Worm (Caenorhabditis elegans): ENCODE measurements around the gene W08E12.8.
"Not testable (repeated sequence)": the region's sequence is repeated elsewhere in the genome, so short reads cannot be mapped to it uniquely, and the experiment has no call there.

W08E12.8 gene

ce11 chrIV:3302058-3302457 is 9.9 kb downstream of the W08E12.8 start, which contains the start of gene W08E12.4:
Gene W08E12.4 (plus strand): TSS chrIV:3302358.
- 0 out of 2 replicates have a peak, but pooled peaks have one; percentile 7 for TF ChIP-seq set-16 (GFP tag; IDR thresholded peaks at IDR 0.05)

DNA sequence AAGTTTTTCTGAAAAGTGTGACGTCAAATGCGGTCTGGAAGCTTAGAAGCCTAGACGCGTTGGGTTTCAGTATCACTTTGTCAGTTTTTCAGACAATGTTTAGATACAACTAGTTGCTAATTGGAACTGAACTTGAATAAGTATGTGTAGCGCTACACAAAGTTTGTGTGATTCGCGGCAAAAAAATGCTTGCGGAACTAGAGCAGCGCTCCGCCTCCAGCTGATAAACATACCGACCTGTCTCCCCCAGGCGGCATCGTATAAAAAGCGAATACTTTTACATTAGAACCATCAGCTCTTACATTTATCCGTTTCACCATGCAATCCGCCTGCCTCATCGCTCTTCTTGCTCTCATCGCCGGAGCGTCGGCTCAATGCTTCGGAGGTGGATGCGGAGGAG is 11.5 kb downstream of the W08E12.8 start, which contains the start of gene idpp-12:
TSS of gene idpp-12 (plus strand) at position 301 of the 400 bp plus-strand sequence.
- not testable (repeated sequence) for TF ChIP-seq nhr-42 (GFP tag; IDR thresholded peaks at IDR 0.05); attf-4 (tag; optimal IDR thresholded peaks at IDR 0.05); lsy-2 (tag; optimal IDR thresholded peaks at IDR 0.05)

DNA sequence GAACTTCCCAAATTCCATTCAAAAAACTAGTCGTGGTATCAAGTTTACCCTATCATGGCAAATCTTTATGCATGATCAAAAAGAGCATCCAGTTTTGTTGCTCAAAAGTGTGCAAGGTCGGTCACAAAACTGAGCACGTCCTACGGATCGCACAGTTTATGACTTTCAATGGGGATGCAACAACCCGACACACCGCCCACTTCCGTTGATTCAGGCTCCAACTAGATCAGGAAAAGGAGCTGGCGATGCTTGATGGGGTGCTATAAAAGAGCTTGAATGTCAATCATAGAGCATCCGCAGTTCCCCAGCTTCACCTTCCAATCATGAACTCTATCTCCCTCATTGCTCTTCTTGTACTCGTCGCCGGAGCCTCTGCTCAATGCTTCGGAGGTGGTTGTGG is 13.4 kb downstream of the W08E12.8 start, which contains the start of gene W08E12.2:
TSS of gene W08E12.2 (plus strand) at position 301 of the 400 bp plus-strand sequence.
- TF ChIP-seq mxl-2 (GFP tag; conservative IDR thresholded peaks at IDR 0.05) (no peak), unc-62 (GFP tag; optimal IDR thresholded peaks at IDR 0.05 in 1 of 2) (peak in 1 of 2 experiments; percentile 27), unc-62 (tag; optimal IDR thresholded peaks at IDR 0.05) (no peak)

DNA sequence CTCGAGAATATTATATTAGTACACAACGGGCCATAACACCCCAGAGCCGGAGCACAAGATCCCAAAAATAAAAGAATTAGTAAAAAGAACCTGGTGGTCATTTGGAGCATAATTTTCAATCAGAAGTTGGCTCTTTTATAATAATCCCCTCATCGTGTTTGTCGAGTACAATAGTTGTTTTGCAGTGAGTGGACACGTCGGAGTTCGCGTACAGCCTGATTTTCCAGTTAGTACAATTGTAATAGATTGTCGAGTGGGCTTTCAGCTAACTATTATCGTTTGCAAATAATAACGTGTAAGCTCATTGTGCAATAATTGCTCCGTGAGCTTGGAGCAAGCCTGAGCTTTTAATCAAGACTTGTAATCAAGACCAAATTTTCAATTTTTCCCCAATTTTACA is 15.3 kb downstream of the W08E12.8 start, which contains the start of gene W08E12.9:
TSS of gene W08E12.9 (minus strand) at position 101 of the 400 bp plus-strand sequence.
- TF ChIP-seq rbr-2 (tag; optimal IDR thresholded peaks at IDR 0.05), result no peak
- TF ChIP-seq Y5F2A.4 (GFP tag; optimal IDR thresholded peaks at IDR 0.05), result no peak
- no peak for TF ChIP-seq lir-3 (tag; optimal IDR thresholded peaks at IDR 0.05)
- TF ChIP-seq zfp-3 (GFP tag; conservative IDR thresholded peaks at IDR 0.05), result no peak
- no peak for TF ChIP-seq sdz-12 (GFP tag; optimal IDR thresholded peaks at IDR 0.05)
- no peak for TF ChIP-seq pqm-1 (tag; optimal IDR thresholded peaks at IDR 0.05)

DNA sequence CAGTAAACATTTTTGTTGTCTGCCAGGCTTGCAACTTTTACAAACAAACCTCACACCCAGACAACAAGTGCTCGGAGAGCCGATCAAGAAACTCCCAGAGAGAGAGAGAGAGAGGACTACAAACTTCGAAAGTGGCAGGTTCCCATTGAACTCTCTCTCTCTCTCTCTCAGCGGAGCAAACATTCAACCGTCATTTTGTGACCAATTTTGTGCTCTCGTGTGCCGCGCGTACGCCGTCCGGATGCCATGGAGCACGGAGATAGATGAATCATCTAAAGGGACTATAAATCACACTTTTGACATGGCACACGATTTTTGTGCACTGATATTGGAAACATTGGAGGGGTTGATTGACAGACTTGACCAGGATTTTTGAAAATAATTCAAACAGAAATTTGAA is 16.7 kb downstream of the W08E12.8 start:
- TF ChIP-seq fos-1 (tag; optimal IDR thresholded peaks at IDR 0.05), result no peak
- TF ChIP-seq nhr-28 (tag; optimal IDR thresholded peaks at IDR 0.05), result peak; percentile 9

- TF ChIP-seq unc-62 (GFP tag; optimal IDR thresholded peaks at IDR 0.05 in 1 of 2) (peak in 1 of 2 experiments; percentile 91), unc-62 (tag; optimal IDR thresholded peaks at IDR 0.05) (no peak), aha-1 (tag) (peak; percentile 84), pqm-1 (tag; optimal IDR thresholded peaks at IDR 0.05) (peak; percentile 78), set-16 (GFP tag; IDR thresholded peaks at IDR 0.05) (no peak), nhr-77 (tag; optimal IDR thresholded peaks at IDR 0.05) (no peak), nhr-48 (tag; optimal IDR thresholded peaks at IDR 0.05) (peak; percentile 55), Y75B8A.6 (GFP tag; IDR thresholded peaks at IDR 0.05) (no peak), daf-16 (GFP tag; optimal IDR thresholded peaks at IDR 0.05) (no peak), daf-16 (tag; optimal IDR thresholded peaks at IDR 0.05) (peak; percentile 39), mes-2 (tag; optimal IDR thresholded peaks at IDR 0.05; ENCODE audit: poor library complexity, severe bottlenecking) (peak; percentile 8), dmd-6 (GFP tag; IDR thresholded peaks at IDR 0.05) (peak; percentile 74), lin-13 (GFP tag; optimal IDR thresholded peaks at IDR 0.05) (no peak), dve-1 (tag; optimal IDR thresholded peaks at IDR 0.05; ENCODE audit: insufficient read depth) (peak; percentile 18)
Observed at ce11 chrIV:3310662-3311219, 18.6 kb downstream of the W08E12.8 start.

DNA sequence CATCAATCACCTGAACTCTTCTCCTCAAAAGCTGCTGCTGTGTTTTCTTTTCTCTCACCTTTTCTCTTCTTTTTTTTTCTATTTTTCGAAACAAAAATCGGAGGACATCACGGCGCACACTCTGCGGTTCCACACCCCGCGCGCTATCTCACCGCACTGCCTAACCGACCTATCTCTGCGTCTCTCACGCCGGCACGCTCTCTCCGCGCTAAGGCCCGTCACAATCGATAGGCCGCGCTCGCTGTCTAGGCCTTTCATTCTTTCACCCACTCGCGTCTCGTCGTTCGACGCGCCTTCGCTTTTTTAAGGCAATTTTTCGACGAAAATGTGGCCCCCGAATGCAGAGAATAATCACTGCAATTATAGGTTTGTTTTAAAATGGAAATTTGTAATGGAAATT is 19.1 kb downstream of the W08E12.8 start, which contains the start of gene zip-11:
TSS of gene zip-11 (plus strand) at position 34 of the 400 bp plus-strand sequence.
- TF ChIP-seq nhr-6 (tag; optimal IDR thresholded peaks at IDR 0.05) (no peak), T26A8.4 (GFP tag; IDR thresholded peaks at IDR 0.05) (peak; percentile 40; the same call in 1 of the 2 replicates), mep-1 (tag; optimal IDR thresholded peaks at IDR 0.05) (peak; percentile 56), lin-13 (GFP tag; optimal IDR thresholded peaks at IDR 0.05) (no peak), aha-1 (tag) (no peak), zip-2 (tag; optimal IDR thresholded peaks at IDR 0.05) (no peak), pqm-1 (tag; optimal IDR thresholded peaks at IDR 0.05) (no peak), lin-38 (GFP tag; IDR thresholded peaks at IDR 0.05) (peak; percentile 76), lin-1 (GFP tag; IDR thresholded peaks at IDR 0.05) (0 out of 2 replicates have a peak, but pooled peaks have one; percentile 25), hif-1 (tag; optimal IDR thresholded peaks at IDR 0.05) (peak in 1 of 2 experiments; percentile 55), nhr-76 (tag; optimal IDR thresholded peaks at IDR 0.05) (no peak), ceh-44 (GFP tag; IDR thresholded peaks at IDR 0.05) (no peak), lin-29 (GFP tag; IDR thresholded peaks at IDR 0.05) (peak; percentile 71; the same call in 1 of the 2 replicates), mes-2 (tag; optimal IDR thresholded peaks at IDR 0.05; ENCODE audit: poor library complexity, severe bottlenecking) (peak; percentile 64), lin-39 (tag; optimal IDR thresholded peaks at IDR 0.05) (no peak), hmg-1.1 (GFP tag; IDR thresholded peaks at IDR 0.05) (peak; percentile 82), madf-5 (GFP tag; IDR thresholded peaks at IDR 0.05) (no peak), hlh-11 (tag; optimal IDR thresholded peaks at IDR 0.05) (peak; percentile 82), sdz-12 (GFP tag; optimal IDR thresholded peaks at IDR 0.05) (no peak)
